Fruit fly (Drosophila melanogaster): ENCODE results near the gene Zip89B.

Zip89B gene

DNA sequence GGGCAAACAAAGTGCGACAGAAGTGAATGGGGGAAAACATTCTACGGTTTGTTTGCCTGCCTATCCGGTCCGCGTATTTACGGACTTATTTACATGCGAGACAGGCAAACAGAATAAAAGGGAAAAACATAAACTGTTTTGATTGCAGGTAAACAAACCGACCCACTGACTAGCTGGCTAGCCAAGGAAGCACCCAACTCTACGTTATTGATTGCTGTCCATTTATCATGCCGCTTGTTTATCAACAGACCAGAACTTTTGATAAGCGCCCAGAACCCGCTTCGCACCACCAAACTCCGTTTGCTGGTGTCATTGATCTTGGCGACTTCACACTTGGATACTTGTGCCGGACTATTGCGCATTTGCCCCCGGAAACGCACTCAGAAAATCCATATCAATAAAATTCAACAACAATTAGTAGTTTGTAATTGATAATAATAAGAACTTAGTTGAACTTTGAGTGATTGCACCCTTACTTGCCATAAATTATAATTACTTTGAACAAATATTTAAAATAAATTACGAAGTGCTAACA, 26.3 kb downstream of the Zip89B start (continued):
- TF ChIP-seq Sox14 (GFP tag; optimal IDR thresholded peaks at IDR 0.05) (no peak), CG34406 (GFP tag; optimal IDR thresholded peaks at IDR 0.05) (peak; percentile 49), lz (GFP tag; optimal IDR thresholded peaks at IDR 0.05) (peak; percentile 13), CG8119 (GFP tag; IDR thresholded peaks at IDR 0.05) (no peak), CG7368 (GFP tag; optimal IDR thresholded peaks at IDR 0.05) (no peak), achi (GFP tag; optimal IDR thresholded peaks at IDR 0.05) (no peak), CG31627 (GFP tag; optimal IDR thresholded peaks at IDR 0.05) (peak; percentile 33), net (GFP tag; optimal IDR thresholded peaks at IDR 0.05) (no peak), acj6 (GFP tag; optimal IDR thresholded peaks at IDR 0.05) (peak; percentile 13), esn (GFP tag; optimal IDR thresholded peaks at IDR 0.05) (peak; percentile 53), CG3032 (tag; optimal IDR thresholded peaks at IDR 0.05) (peak; percentile 4), CG11902 (GFP tag; optimal IDR thresholded peaks at IDR 0.05) (no peak), Sox102F (GFP tag; optimal IDR thresholded peaks at IDR 0.05) (peak; percentile 41), vri (GFP tag; optimal IDR thresholded peaks at IDR 0.05) (peak; percentile 66), fkh (GFP tag; optimal IDR thresholded peaks at IDR 0.05) (peak; percentile 97), salr (GFP tag; optimal IDR thresholded peaks at IDR 0.05) (peak; percentile 18 to 46), CG11762 (GFP tag; optimal IDR thresholded peaks at IDR 0.05; ENCODE audit: insufficient read depth) (no peak), CG8319 (GFP tag; optimal IDR thresholded peaks at IDR 0.05) (no peak)

DNA sequence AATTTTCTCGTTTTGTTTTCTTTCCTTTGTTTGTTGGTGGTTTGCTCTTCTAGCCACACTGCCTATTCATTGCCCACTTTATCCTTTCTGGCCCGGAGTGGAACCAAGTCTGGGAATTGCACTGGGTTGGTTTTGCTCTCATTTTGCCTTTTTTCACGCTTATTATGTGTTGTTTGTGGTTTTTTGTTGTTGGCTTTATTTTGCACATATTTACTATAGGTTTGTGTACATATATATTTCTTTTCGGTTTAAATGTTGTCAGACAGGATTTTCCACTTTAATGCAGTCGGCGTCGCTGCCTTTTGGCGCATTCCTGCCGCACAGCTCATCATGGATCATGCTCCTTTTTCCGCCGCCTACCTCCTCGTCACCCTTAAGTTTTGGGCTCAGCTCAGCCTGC, 28.8 kb downstream of the Zip89B start:
- TF ChIP-seq cyc (GFP tag; optimal IDR thresholded peaks at IDR 0.05) (no peak), CG11762 (GFP tag; optimal IDR thresholded peaks at IDR 0.05; ENCODE audit: insufficient read depth) (no peak), CG10669 (GFP tag; optimal IDR thresholded peaks at IDR 0.05) (peak; percentile 17), eg (GFP tag; IDR thresholded peaks at IDR 0.05) (no peak), spab (GFP tag; optimal IDR thresholded peaks at IDR 0.05) (peak; percentile 24), achi (GFP tag; optimal IDR thresholded peaks at IDR 0.05) (no peak), ss (GFP tag; optimal IDR thresholded peaks at IDR 0.05) (peak; percentile 89 to 94), CG11902 (GFP tag; optimal IDR thresholded peaks at IDR 0.05) (no peak), dsx (GFP tag; optimal IDR thresholded peaks at IDR 0.05; ENCODE audit: poor library complexity, severe bottlenecking) (peak; percentile 37), CG9139 (GFP tag; optimal IDR thresholded peaks at IDR 0.05) (peak; percentile 74), Ets96B (tag; optimal IDR thresholded peaks at IDR 0.05) (peak; percentile 42), CG6808 (GFP tag; optimal IDR thresholded peaks at IDR 0.05) (peak; percentile 49), Eip78C (GFP tag) (peak; percentile 61)

DNA sequence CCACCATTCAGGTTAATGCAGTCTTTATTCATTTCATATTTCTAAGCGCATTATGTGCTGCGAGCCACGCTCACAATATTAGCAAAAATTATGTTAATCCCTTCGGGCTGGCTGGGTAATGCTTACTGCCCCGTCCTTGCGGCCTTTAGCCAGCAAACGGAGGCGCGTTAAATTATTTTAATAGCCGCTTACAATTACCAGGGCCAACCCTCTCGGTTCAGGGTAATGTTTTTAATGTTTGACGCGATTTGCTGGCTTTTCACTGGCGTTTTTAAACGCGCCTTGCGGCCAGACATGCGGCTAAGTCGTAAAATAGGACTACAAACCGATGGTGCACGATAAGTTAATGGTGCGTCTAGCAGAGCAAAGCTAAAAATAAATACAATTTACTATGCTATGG, 29.2 kb downstream of the Zip89B start:
- TF ChIP-seq CG4318 (GFP tag; optimal IDR thresholded peaks at IDR 0.05) (no peak), CG32006 (GFP tag; optimal IDR thresholded peaks at IDR 0.05) (no peak), Eip78C (GFP tag) (peak; percentile 10), ss (GFP tag; optimal IDR thresholded peaks at IDR 0.05) (no peak)

- no peak for TF ChIP-seq CG6854 (GFP tag; optimal IDR thresholded peaks at IDR 0.05)
- no peak for TF ChIP-seq Lpt (GFP tag; optimal IDR thresholded peaks at IDR 0.05)
- 0 out of 3 replicates have a peak, but pooled peaks have one; percentile 20 for TF ChIP-seq eg (GFP tag; IDR thresholded peaks at IDR 0.05)
- TF ChIP-seq OdsH (GFP tag; optimal IDR thresholded peaks at IDR 0.05) = no peak
- TF ChIP-seq CG31627 (GFP tag; optimal IDR thresholded peaks at IDR 0.05) = no peak
- TF ChIP-seq dac (GFP tag; optimal IDR thresholded peaks at IDR 0.05) = no peak
- TF ChIP-seq CG11294 (GFP tag; IDR thresholded peaks at IDR 0.05) = no peak
- TF ChIP-seq Eip78C (GFP tag) = peak; percentile 22
- TF ChIP-seq CG6163 (GFP tag; IDR thresholded peaks at IDR 0.05) = 0 out of 3 replicates have a peak, but pooled peaks have one; percentile 10
- TF ChIP-seq svp (GFP tag) = no peak
- peak; percentile 43 for TF ChIP-seq CG6276 (GFP tag; optimal IDR thresholded peaks at IDR 0.05)
- TF ChIP-seq ss (GFP tag; optimal IDR thresholded peaks at IDR 0.05) = peak in 1 of 2 experiments; percentile 28
- TF ChIP-seq Gug (GFP tag; IDR thresholded peaks at IDR 0.05) = peak; percentile 10; the same call in 1 of the 2 replicates
These were observed 30.0 kb downstream of the Zip89B start for dm6 chr3R:16335438-16336073.
